Worm (Caenorhabditis elegans) whole organism, L4 larva: ENCODE measurements around the gene fbxl-5.

ENCODE experiments used
- Y105C5A.15 ChIP-seq: fragments of 200-800 bp; sonication (Bioruptor generic); IDR thresholded peaks from 2 replicates; pipeline ENCODE4 v1.3.6; 2022; ENCODE audit warnings: missing genetic modification characterization, missing compliant biosample characterization
- aha-1 ChIP-seq: fragments of 150-350 bp; peaks from one replicate; lab custom pipeline; 2014; ENCODE audit warnings: missing biosample characterization, missing genetic modification characterization
- cey-2 ChIP-seq: sonication (generic microtip); optimal IDR thresholded peaks from 3 replicates; lab custom pipeline; 2017; ENCODE audit warnings: missing genetic modification characterization, mild to moderate bottlenecking, missing compliant biosample characterization, antibody characterized with exemption, borderline replicate concordance; ENCODE audit not compliant: insufficient read depth
- ctbp-1 ChIP-seq: fragments of 200-800 bp; sonication (Bioruptor generic); IDR thresholded peaks from 2 replicates; pipeline ENCODE4 v1.3.6; 2022; ENCODE audit warnings: missing genetic modification reagents, missing genetic modification characterization, missing compliant biosample characterization
- dmd-6 ChIP-seq: fragments of 200-800 bp; sonication (Bioruptor generic); IDR thresholded peaks from 2 replicates; pipeline ENCODE4 v1.3.6; 2022; ENCODE audit warnings: missing genetic modification reagents, missing genetic modification characterization, missing compliant biosample characterization
- nhr-41 ChIP-seq: fragments of 200-800 bp; sonication (Bioruptor generic); IDR thresholded peaks from 2 replicates; pipeline ENCODE4 v1.3.6; 2022; ENCODE audit warnings: missing genetic modification reagents, missing genetic modification characterization, missing compliant biosample characterization
- pqm-1 ChIP-seq: sonication (generic microtip); optimal IDR thresholded peaks from 2 replicates; lab custom pipeline; 2017; ENCODE audit warnings: missing biosample characterization, missing genetic modification characterization

The fbxl-5 gene

DNA sequence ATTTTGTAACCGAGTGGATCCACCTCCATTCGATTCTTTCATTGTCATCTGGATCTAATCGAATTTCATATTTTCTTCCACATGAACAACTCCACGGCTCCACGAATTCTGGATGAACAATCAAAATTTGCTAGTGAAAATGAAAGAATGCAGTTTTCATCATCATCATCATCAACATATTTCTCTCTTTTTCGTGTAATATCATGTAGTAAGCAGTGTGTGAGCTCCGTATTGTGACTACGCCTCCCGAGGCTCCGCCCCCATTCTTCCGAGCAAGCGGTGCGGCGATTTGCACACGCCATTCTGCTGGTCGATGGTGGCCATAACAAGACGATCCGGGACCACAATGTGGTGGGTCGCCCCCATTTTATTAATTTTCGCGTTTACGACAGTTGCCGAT, 55.4 kb downstream of the fbxl-5 start, which contains the start of gene ZK742.7:
Gene ZK742.7, plus strand, starts transcription at position 301 of the 400 bp plus-strand sequence.
- TF ChIP-seq ctbp-1 (GFP tag; lab: Robert Waterston, UW) (no peak), nhr-41 (GFP tag; lab: Robert Waterston, UW) (no peak), cey-2 (tag; lab: Kevin White, UChicago) (no peak), pqm-1 (tag; lab: Kevin White, UChicago) (no peak), aha-1 (no peak), Y105C5A.15 (GFP tag; lab: Robert Waterston, UW) (no peak), dmd-6 (GFP tag; lab: Robert Waterston, UW) (no peak)
